Fruit fly (Drosophila melanogaster): Measurements from ENCODE around the gene CtsB.

CtsB gene

dm6 chrX:13787282-13787850, 5.4 kb upstream of the CtsB start:
- TF ChIP-seq Mio (GFP tag; optimal IDR thresholded peaks at IDR 0.05) (no peak), Hnf4 (GFP tag; optimal IDR thresholded peaks at IDR 0.05) (no peak), jim (GFP tag; optimal IDR thresholded peaks at IDR 0.05) (no peak), foxo (GFP tag; optimal IDR thresholded peaks at IDR 0.05) (no peak), tai (GFP tag; optimal IDR thresholded peaks at IDR 0.05) (no peak), ey (GFP tag; optimal IDR thresholded peaks at IDR 0.05) (no peak), OdsH (GFP tag; optimal IDR thresholded peaks at IDR 0.05) (no peak), sage (GFP tag; optimal IDR thresholded peaks at IDR 0.05) (no peak)

- no peak for TF ChIP-seq CrebA (GFP tag; optimal IDR thresholded peaks at IDR 0.05; ENCODE audit: borderline replicate concordance)
- TF ChIP-seq Vsx2 (GFP tag; optimal IDR thresholded peaks at IDR 0.05; ENCODE audit: partially characterized antibody), result no peak
- no peak for TF ChIP-seq fru (GFP tag; optimal IDR thresholded peaks at IDR 0.05)
- TF ChIP-seq foxo (GFP tag; optimal IDR thresholded peaks at IDR 0.05), result no peak
- no peak for TF ChIP-seq br (GFP tag; optimal IDR thresholded peaks at IDR 0.05)
- TF ChIP-seq Sp1 (GFP tag; optimal IDR thresholded peaks at IDR 0.05), result no peak
- TF ChIP-seq brk (GFP tag; optimal IDR thresholded peaks at IDR 0.05), result no peak
- TF ChIP-seq N (GFP tag; optimal IDR thresholded peaks at IDR 0.05), result no peak
Measured at dm6 chrX:13786037-13786667, 4.2 kb upstream of the CtsB start.

- TF ChIP-seq HLH106 (tag; optimal IDR thresholded peaks at IDR 0.05), result no peak
- TF ChIP-seq fru (GFP tag; optimal IDR thresholded peaks at IDR 0.05), result peak; percentile 36
- peak; percentile 4 for TF ChIP-seq ey (GFP tag; optimal IDR thresholded peaks at IDR 0.05)
- TF ChIP-seq h (GFP tag; optimal IDR thresholded peaks at IDR 0.05), result peak; percentile 14
- peak; percentile 68 for TF ChIP-seq psq (GFP tag; optimal IDR thresholded peaks at IDR 0.05)
- TF ChIP-seq pan (optimal IDR thresholded peaks at IDR 0.05), result no peak
- TF ChIP-seq N (GFP tag; optimal IDR thresholded peaks at IDR 0.05), result no peak
- TF ChIP-seq br (GFP tag; optimal IDR thresholded peaks at IDR 0.05), result no peak
- no peak for TF ChIP-seq CG9705 (GFP tag; optimal IDR thresholded peaks at IDR 0.05)
- TF ChIP-seq Dfd (GFP tag; optimal IDR thresholded peaks at IDR 0.05), result no peak
- no peak for TF ChIP-seq Hr83 (GFP tag; optimal IDR thresholded peaks at IDR 0.05; ENCODE audit: poor library complexity, severe bottlenecking)
- peak in 1 of 2 experiments; percentile 38 for TF ChIP-seq foxo (GFP tag; optimal IDR thresholded peaks at IDR 0.05)
Measured at dm6 chrX:13783958-13784907, 2.3 kb upstream of the CtsB start.

- no peak for TF ChIP-seq sage (GFP tag; optimal IDR thresholded peaks at IDR 0.05)
- TF ChIP-seq Rel (GFP tag; optimal IDR thresholded peaks at IDR 0.05), result no peak
- peak; percentile 18 for TF ChIP-seq Rel (tag; optimal IDR thresholded peaks at IDR 0.05)
- TF ChIP-seq Hr78 (GFP tag; optimal IDR thresholded peaks at IDR 0.05), result peak; percentile 60
- no peak for TF ChIP-seq Hnf4 (GFP tag; optimal IDR thresholded peaks at IDR 0.05)
- TF ChIP-seq Vsx2 (GFP tag; optimal IDR thresholded peaks at IDR 0.05; ENCODE audit: partially characterized antibody), result peak; percentile 9
- TF ChIP-seq dsf (GFP tag; optimal IDR thresholded peaks at IDR 0.05; ENCODE audit: borderline replicate concordance), result no peak
- peak; percentile 61 for TF ChIP-seq Abd-B (GFP tag; optimal IDR thresholded peaks at IDR 0.05)
- no peak for TF ChIP-seq CG32264 (GFP tag; optimal IDR thresholded peaks at IDR 0.05)
- peak in 1 of 2 experiments; percentile 14 for TF ChIP-seq foxo (GFP tag; optimal IDR thresholded peaks at IDR 0.05)
- TF ChIP-seq dl (GFP tag; optimal IDR thresholded peaks at IDR 0.05; ENCODE audit: insufficient read depth in 1 of 2, partially characterized antibody in 2 of 2), result peak in 1 of 2 experiments; percentile 6
- peak; percentile 26 for TF ChIP-seq Sp1 (GFP tag; optimal IDR thresholded peaks at IDR 0.05)
- peak; percentile 96 for TF ChIP-seq N (GFP tag; optimal IDR thresholded peaks at IDR 0.05)
- no peak for TF ChIP-seq Dfd (GFP tag; optimal IDR thresholded peaks at IDR 0.05)
- no peak for TF ChIP-seq pan (optimal IDR thresholded peaks at IDR 0.05)
- peak; percentile 9 for TF ChIP-seq rgr (GFP tag; optimal IDR thresholded peaks at IDR 0.05)
- TF ChIP-seq sv (GFP tag; optimal IDR thresholded peaks at IDR 0.05), result no peak
- no peak for TF ChIP-seq tai (GFP tag; optimal IDR thresholded peaks at IDR 0.05)
- TF ChIP-seq CrebA (GFP tag; optimal IDR thresholded peaks at IDR 0.05; ENCODE audit: borderline replicate concordance), result no peak
- TF ChIP-seq Jra (GFP tag; optimal IDR thresholded peaks at IDR 0.05), result no peak
- TF ChIP-seq br (GFP tag; optimal IDR thresholded peaks at IDR 0.05), result no peak
- TF ChIP-seq CG9705 (GFP tag; optimal IDR thresholded peaks at IDR 0.05), result no peak
- peak; percentile 16 for TF ChIP-seq h (GFP tag; optimal IDR thresholded peaks at IDR 0.05)
- TF ChIP-seq OdsH (GFP tag; optimal IDR thresholded peaks at IDR 0.05), result no peak
- peak; percentile 41 for TF ChIP-seq Dif (GFP tag; optimal IDR thresholded peaks at IDR 0.05; ENCODE audit: partially characterized antibody)
- TF ChIP-seq lola (GFP tag; optimal IDR thresholded peaks at IDR 0.05), result no peak
- no peak for TF ChIP-seq HLH106 (tag; optimal IDR thresholded peaks at IDR 0.05)
- TF ChIP-seq dmrt93B (GFP tag; optimal IDR thresholded peaks at IDR 0.05), result no peak
- TF ChIP-seq ey (GFP tag; optimal IDR thresholded peaks at IDR 0.05), result no peak
- no peak for TF ChIP-seq Hr83 (GFP tag; optimal IDR thresholded peaks at IDR 0.05; ENCODE audit: poor library complexity, severe bottlenecking)
- no peak for TF ChIP-seq brk (GFP tag; optimal IDR thresholded peaks at IDR 0.05)
- no peak for TF ChIP-seq Myc (optimal IDR thresholded peaks at IDR 0.05)
- no peak for TF ChIP-seq jim (GFP tag; optimal IDR thresholded peaks at IDR 0.05)
- no peak for TF ChIP-seq psq (GFP tag; optimal IDR thresholded peaks at IDR 0.05)
- TF ChIP-seq GATAd (GFP tag; optimal IDR thresholded peaks at IDR 0.05), result no peak
Measured at dm6 chrX:13783534-13783949, 1.6 kb upstream of the CtsB start, which contains the start of gene inaE. TSS of gene inaE (plus strand) at chrX:13783714.

Data from whole organism, wandering third instar larva.